Fruit fly (Drosophila melanogaster): ENCODE data around the gene CG11327.

The CG11327 gene

DNA sequence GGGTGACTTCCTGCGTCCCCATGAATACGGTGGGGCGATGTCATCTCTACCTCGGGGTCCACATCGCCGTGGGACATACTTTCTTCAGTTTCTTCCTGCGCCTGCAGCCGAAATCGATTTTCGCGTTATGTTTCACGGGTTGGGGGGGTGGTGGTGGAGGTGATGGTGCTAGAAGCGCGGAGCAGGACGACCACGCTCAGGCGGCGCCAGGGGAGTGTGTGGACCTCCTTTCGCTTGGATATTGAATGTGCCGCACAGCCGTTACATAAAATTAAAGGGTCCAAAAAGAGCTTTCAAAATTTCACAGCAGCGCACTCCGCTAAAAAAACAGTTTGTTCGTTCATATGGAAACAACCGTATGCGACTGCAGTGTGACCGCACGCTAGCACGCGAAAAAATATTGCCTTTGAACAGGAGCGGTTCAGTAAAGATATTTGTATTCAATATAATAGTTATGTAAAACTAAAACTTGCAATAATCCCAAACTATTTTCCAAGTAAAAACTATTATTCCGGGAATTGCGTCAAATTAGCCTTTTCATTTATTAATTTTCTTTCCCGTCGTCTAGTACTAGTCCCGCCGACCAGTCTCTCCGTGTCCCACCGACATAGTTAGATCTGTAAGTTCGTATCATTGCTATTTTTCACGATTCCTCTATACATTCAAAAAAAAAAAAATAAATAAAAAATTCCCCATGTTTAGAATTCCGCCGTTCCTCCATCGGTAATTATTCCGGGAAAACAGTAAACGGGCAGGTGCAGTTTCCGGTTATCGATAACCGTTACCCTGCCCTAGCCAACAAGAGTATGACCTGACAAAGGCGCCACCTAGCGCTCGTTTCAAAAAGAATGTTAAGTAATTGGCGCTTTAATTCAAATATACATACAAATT, 2.3 kb downstream of the CG11327 start, which contains the start of gene Nhe3 (continued):
- TF ChIP-seq kay (GFP tag; optimal IDR thresholded peaks at IDR 0.05) (peak; percentile 74), CG32532 (GFP tag; IDR thresholded peaks at IDR 0.05) (peak; percentile 83), CG7357 (GFP tag; IDR thresholded peaks at IDR 0.05) (peak; percentile 70; the same call in 2 of the 3 replicates), Chrac-16 (GFP tag; optimal IDR thresholded peaks at IDR 0.05) (peak; percentile 80), sd (tag; optimal IDR thresholded peaks at IDR 0.05) (peak; percentile 77), MBD-R2 (GFP tag; IDR thresholded peaks at IDR 0.05) (peak; percentile 77), br (optimal IDR thresholded peaks at IDR 0.05) (no peak), CG17829 (tag; optimal IDR thresholded peaks at IDR 0.05) (peak; percentile 75), CG33557 (GFP tag; optimal IDR thresholded peaks at IDR 0.05) (peak; percentile 30), Oli (tag; optimal IDR thresholded peaks at IDR 0.05) (peak; percentile 77), D19B (GFP tag; optimal IDR thresholded peaks at IDR 0.05) (peak; percentile 65), ro (GFP tag; IDR thresholded peaks at IDR 0.05) (peak; percentile 67; the same call in 1 of the 2 replicates), ATbp (GFP tag; optimal IDR thresholded peaks at IDR 0.05) (peak; percentile 74), Gug (GFP tag; IDR thresholded peaks at IDR 0.05) (peak; percentile 74), ac (GFP tag; optimal IDR thresholded peaks at IDR 0.05) (no peak), CG10366 (GFP tag; IDR thresholded peaks at IDR 0.05) (peak; percentile 80), Ptx1 (GFP tag; IDR thresholded peaks at IDR 0.05) (peak; percentile 89), Sry-δ (GFP tag; optimal IDR thresholded peaks at IDR 0.05) (peak; percentile 64), CG8359 (GFP tag; optimal IDR thresholded peaks at IDR 0.05; ENCODE audit: borderline replicate concordance) (peak; percentile 24), Tbp (GFP tag; optimal IDR thresholded peaks at IDR 0.05) (no peak), CG30431 (GFP tag; optimal IDR thresholded peaks at IDR 0.05) (peak; percentile 70), CG11723 (GFP tag; optimal IDR thresholded peaks at IDR 0.05) (peak; percentile 75), NK7.1 (GFP tag; optimal IDR thresholded peaks at IDR 0.05) (peak; percentile 71), cato (GFP tag; optimal IDR thresholded peaks at IDR 0.05; ENCODE audit: borderline replicate concordance) (peak; percentile 50), Hmr (GFP tag; optimal IDR thresholded peaks at IDR 0.05) (peak; percentile 53), run (tag; optimal IDR thresholded peaks at IDR 0.05) (peak; percentile 36), CG15601 (tag; optimal IDR thresholded peaks at IDR 0.05) (peak; percentile 57), CG14860 (GFP tag; IDR thresholded peaks at IDR 0.05; ENCODE audit: partially characterized antibody) (peak; percentile 52; the same call in 2 of the 3 replicates), PHDP (tag; optimal IDR thresholded peaks at IDR 0.05) (peak; percentile 71), Mrtf (GFP tag; IDR thresholded peaks at IDR 0.05) (peak; percentile 65; the same call in 2 of the 3 replicates), CG12769 (tag; optimal IDR thresholded peaks at IDR 0.05) (peak; percentile 75), Doc3 (GFP tag; IDR thresholded peaks at IDR 0.05; ENCODE audit: partially characterized antibody) (no peak; the same call in 2 of the 3 replicates), CG8089 (GFP tag; optimal IDR thresholded peaks at IDR 0.05) (peak; percentile 51), gfzf (GFP tag; optimal IDR thresholded peaks at IDR 0.05) (peak; percentile 74), CG32767 (GFP tag; IDR thresholded peaks at IDR 0.05) (no peak; the same call in 1 of the 2 replicates), CG1024 (GFP tag; IDR thresholded peaks at IDR 0.05) (peak; percentile 68; the same call in 1 of the 2 replicates), Max (GFP tag; optimal IDR thresholded peaks at IDR 0.05) (peak; percentile 86), CG13624 (GFP tag; optimal IDR thresholded peaks at IDR 0.05) (peak; percentile 80), dysf (GFP tag; IDR thresholded peaks at IDR 0.05) (peak; percentile 85), p53 (GFP tag; optimal IDR thresholded peaks at IDR 0.05) (no peak), zfh1 (GFP tag; IDR thresholded peaks at IDR 0.05) (peak; percentile 88; the same call in 2 of the 3 replicates), chinmo (GFP tag; IDR thresholded peaks at IDR 0.05; ENCODE audit: partially characterized antibody) (peak; percentile 81; the same call in 2 of the 4 replicates), CG5245 (GFP tag; optimal IDR thresholded peaks at IDR 0.05) (peak; percentile 66), CG4617 (GFP tag; optimal IDR thresholded peaks at IDR 0.05; ENCODE audit: borderline replicate concordance) (peak; percentile 73), CG13123 (GFP tag; optimal IDR thresholded peaks at IDR 0.05) (peak; percentile 55), Lim3 (GFP tag; IDR thresholded peaks at IDR 0.05) (no peak), insv (GFP tag; optimal IDR thresholded peaks at IDR 0.05) (peak in 1 of 2 experiments; percentile 29), CG2129 (GFP tag; IDR thresholded peaks at IDR 0.05; ENCODE audit: partially characterized antibody) (no peak)

Data from whole organism, embryonic.